Fruit fly (Drosophila melanogaster): Measurements from ENCODE around the gene CG10177.

CG10177 gene

DNA sequence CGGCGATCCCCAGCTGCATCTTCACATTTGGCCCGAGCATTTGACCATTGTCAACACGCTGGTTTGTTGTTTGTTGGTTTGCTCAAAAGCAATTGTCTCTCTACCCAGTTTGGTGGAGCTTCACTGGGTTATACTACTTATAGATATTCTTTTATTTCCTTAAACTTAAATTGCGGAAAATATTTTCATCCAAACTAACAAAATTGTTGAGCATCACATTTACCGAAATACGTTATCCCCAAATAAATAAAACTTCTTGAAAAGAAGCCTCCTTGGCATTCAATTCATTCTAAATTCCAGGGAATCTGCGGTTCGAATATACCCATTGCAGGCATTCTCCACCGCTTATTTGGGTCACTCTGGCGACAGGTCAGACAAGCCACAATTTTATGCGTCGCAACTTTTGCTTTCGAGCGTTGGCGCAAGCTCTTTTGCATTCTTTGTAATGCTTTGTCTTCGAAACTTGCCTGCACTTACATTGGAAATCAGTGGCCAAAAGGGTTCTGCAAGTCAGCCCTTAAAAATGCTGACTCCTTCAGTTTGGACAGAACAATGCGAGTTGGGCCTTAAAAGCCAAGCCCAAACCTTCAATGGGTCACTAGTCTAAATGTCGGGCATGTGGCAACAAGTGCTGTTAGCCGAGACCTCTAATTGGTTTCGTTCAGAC lies 40.0 kb downstream of the CG10177 start, which contains the start of gene Ir94f:
TSS of gene Ir94f (plus strand) at position 617 of the 667 bp plus-strand sequence.
- TF ChIP-seq CrebA (GFP tag; optimal IDR thresholded peaks at IDR 0.05; ENCODE audit: borderline replicate concordance) (no peak), Rel (GFP tag; optimal IDR thresholded peaks at IDR 0.05) (no peak), Rel (tag; optimal IDR thresholded peaks at IDR 0.05) (no peak), Abd-B (GFP tag; optimal IDR thresholded peaks at IDR 0.05) (no peak), dsf (GFP tag; optimal IDR thresholded peaks at IDR 0.05; ENCODE audit: borderline replicate concordance) (no peak), lola (GFP tag; optimal IDR thresholded peaks at IDR 0.05) (no peak), rgr (GFP tag; optimal IDR thresholded peaks at IDR 0.05) (no peak), Dfd (GFP tag; optimal IDR thresholded peaks at IDR 0.05) (no peak), psq (GFP tag; optimal IDR thresholded peaks at IDR 0.05) (no peak), usp (GFP tag; optimal IDR thresholded peaks at IDR 0.05) (no peak), N (GFP tag; optimal IDR thresholded peaks at IDR 0.05) (no peak), OdsH (GFP tag; optimal IDR thresholded peaks at IDR 0.05) (no peak), dl (GFP tag; optimal IDR thresholded peaks at IDR 0.05; ENCODE audit: insufficient read depth in 1 of 2, partially characterized antibody in 2 of 2) (no peak), CG9705 (GFP tag; optimal IDR thresholded peaks at IDR 0.05) (no peak), Hr78 (GFP tag; optimal IDR thresholded peaks at IDR 0.05) (no peak), Mio (GFP tag; optimal IDR thresholded peaks at IDR 0.05) (no peak), sage (GFP tag; optimal IDR thresholded peaks at IDR 0.05) (no peak)

DNA sequence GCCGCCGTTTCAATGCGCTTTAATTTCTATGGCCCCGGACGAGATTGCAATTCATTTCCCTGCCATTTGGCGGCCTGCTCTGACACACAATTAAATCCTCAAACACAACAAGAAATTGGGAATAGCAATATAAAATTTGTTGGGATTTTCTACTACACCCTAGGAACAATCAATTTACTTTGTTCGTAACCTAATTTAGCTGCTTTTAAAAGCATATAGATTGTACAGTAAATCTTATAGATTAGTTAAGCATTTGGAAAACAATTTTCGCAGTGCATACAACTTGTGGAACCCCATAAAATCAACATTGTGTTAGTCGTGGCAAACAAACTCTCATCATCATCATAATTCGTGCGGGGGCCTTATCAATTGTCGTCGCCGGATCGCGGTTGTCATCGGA lies 45.3 kb downstream of the CG10177 start:
- no peak for TF ChIP-seq Myc (optimal IDR thresholded peaks at IDR 0.05)
- TF ChIP-seq fru (GFP tag; optimal IDR thresholded peaks at IDR 0.05): no peak
- no peak for TF ChIP-seq sage (GFP tag; optimal IDR thresholded peaks at IDR 0.05)
- TF ChIP-seq Hnf4 (GFP tag; optimal IDR thresholded peaks at IDR 0.05): no peak
- TF ChIP-seq pan (optimal IDR thresholded peaks at IDR 0.05): no peak
- no peak for TF ChIP-seq woc (GFP tag; optimal IDR thresholded peaks at IDR 0.05)
- no peak for TF ChIP-seq OdsH (GFP tag; optimal IDR thresholded peaks at IDR 0.05)
- TF ChIP-seq Jra (GFP tag; optimal IDR thresholded peaks at IDR 0.05): no peak
- TF ChIP-seq lola (GFP tag; optimal IDR thresholded peaks at IDR 0.05): no peak
- TF ChIP-seq h (GFP tag; optimal IDR thresholded peaks at IDR 0.05): no peak
- TF ChIP-seq dmrt93B (GFP tag; optimal IDR thresholded peaks at IDR 0.05): no peak
- TF ChIP-seq tai (GFP tag; optimal IDR thresholded peaks at IDR 0.05): no peak
- TF ChIP-seq foxo (GFP tag; optimal IDR thresholded peaks at IDR 0.05): no peak
- no peak for TF ChIP-seq Vsx2 (GFP tag; optimal IDR thresholded peaks at IDR 0.05; ENCODE audit: partially characterized antibody)
- TF ChIP-seq Hr83 (GFP tag; optimal IDR thresholded peaks at IDR 0.05; ENCODE audit: poor library complexity, severe bottlenecking): no peak
- no peak for TF ChIP-seq sv (GFP tag; optimal IDR thresholded peaks at IDR 0.05)
- no peak for TF ChIP-seq Rel (GFP tag; optimal IDR thresholded peaks at IDR 0.05)
- no peak for TF ChIP-seq Rel (tag; optimal IDR thresholded peaks at IDR 0.05)
- no peak for TF ChIP-seq Dif (GFP tag; optimal IDR thresholded peaks at IDR 0.05; ENCODE audit: partially characterized antibody)
- TF ChIP-seq GATAd (GFP tag; optimal IDR thresholded peaks at IDR 0.05): no peak
- TF ChIP-seq rgr (GFP tag; optimal IDR thresholded peaks at IDR 0.05): no peak

DNA sequence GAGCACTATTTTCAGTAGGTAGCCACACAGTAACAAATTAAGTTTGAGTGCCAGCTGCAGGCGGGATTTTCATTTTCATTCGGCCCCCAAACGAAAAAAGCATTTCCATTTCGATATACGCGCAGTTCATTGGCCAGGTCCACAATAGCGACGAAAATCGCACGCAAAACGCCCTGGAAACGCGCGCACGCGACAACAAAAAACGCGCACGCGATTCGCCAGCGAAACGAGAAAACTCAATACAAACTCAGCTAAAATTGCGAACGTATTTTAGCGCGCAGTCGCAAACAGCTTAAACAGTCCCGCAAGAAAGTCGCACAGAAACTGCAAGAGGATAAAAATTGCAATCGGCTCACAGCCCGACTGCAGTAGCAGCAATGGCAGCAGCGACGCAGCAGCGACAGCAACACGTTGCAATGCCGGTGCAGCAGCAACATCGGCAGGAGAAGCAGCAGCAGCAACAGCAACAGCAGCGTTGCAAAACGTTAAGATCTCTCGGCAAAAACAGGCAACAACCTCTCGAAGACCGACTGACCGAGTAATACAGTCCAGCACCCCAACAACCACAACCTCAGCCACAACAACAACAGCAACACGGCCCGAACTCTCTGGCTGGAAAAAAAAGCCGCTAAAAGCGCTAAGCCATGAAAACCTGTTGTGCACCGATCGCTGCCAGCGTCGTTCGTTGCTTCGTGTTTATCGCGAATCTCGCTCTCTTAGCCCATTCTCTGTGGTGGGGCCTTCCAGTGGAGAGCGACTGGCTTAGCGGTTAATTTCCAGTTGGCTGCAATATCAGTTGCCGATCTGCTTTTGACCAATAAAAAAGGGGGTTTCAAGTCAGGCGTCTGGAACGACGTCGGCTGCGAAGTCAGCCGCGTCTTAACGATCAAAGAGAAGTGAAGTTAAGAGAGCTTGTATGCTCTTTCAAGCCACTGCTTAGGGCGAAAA lies 49.1 kb downstream of the CG10177 start, which contains the start of gene CG4374:
TSS of gene CG4374 (minus strand) at position 268 of the 948 bp plus-strand sequence.
- TF ChIP-seq GATAd (GFP tag; optimal IDR thresholded peaks at IDR 0.05) (no peak), CG32264 (GFP tag; optimal IDR thresholded peaks at IDR 0.05) (no peak), sv (GFP tag; optimal IDR thresholded peaks at IDR 0.05) (no peak), CG9705 (GFP tag; optimal IDR thresholded peaks at IDR 0.05) (no peak), sage (GFP tag; optimal IDR thresholded peaks at IDR 0.05) (no peak), Hnf4 (GFP tag; optimal IDR thresholded peaks at IDR 0.05) (no peak), dsf (GFP tag; optimal IDR thresholded peaks at IDR 0.05; ENCODE audit: borderline replicate concordance) (no peak), usp (GFP tag; optimal IDR thresholded peaks at IDR 0.05) (no peak), N (GFP tag; optimal IDR thresholded peaks at IDR 0.05) (no peak), dl (GFP tag; optimal IDR thresholded peaks at IDR 0.05; ENCODE audit: insufficient read depth in 1 of 2, partially characterized antibody in 2 of 2) (peak in 1 of 2 experiments; percentile 14), woc (GFP tag; optimal IDR thresholded peaks at IDR 0.05) (no peak), Dif (GFP tag; optimal IDR thresholded peaks at IDR 0.05; ENCODE audit: partially characterized antibody) (peak; percentile 35), Sp1 (GFP tag; optimal IDR thresholded peaks at IDR 0.05) (no peak), Hr83 (GFP tag; optimal IDR thresholded peaks at IDR 0.05; ENCODE audit: poor library complexity, severe bottlenecking) (no peak), Myc (optimal IDR thresholded peaks at IDR 0.05) (peak; percentile 36), jim (GFP tag; optimal IDR thresholded peaks at IDR 0.05) (no peak), Vsx2 (GFP tag; optimal IDR thresholded peaks at IDR 0.05; ENCODE audit: partially characterized antibody) (peak; percentile 10), HLH106 (tag; optimal IDR thresholded peaks at IDR 0.05) (no peak), foxo (GFP tag; optimal IDR thresholded peaks at IDR 0.05) (no peak), Abd-B (GFP tag; optimal IDR thresholded peaks at IDR 0.05) (no peak), Rel (GFP tag; optimal IDR thresholded peaks at IDR 0.05) (peak; percentile 6), Rel (tag; optimal IDR thresholded peaks at IDR 0.05) (peak; percentile 41), Hr78 (GFP tag; optimal IDR thresholded peaks at IDR 0.05) (no peak), psq (GFP tag; optimal IDR thresholded peaks at IDR 0.05) (no peak), rgr (GFP tag; optimal IDR thresholded peaks at IDR 0.05) (no peak), fru (GFP tag; optimal IDR thresholded peaks at IDR 0.05) (peak; percentile 26), CrebA (GFP tag; optimal IDR thresholded peaks at IDR 0.05; ENCODE audit: borderline replicate concordance) (no peak), ey (GFP tag; optimal IDR thresholded peaks at IDR 0.05) (no peak), h (GFP tag; optimal IDR thresholded peaks at IDR 0.05) (no peak), lola (GFP tag; optimal IDR thresholded peaks at IDR 0.05) (no peak), Dfd (GFP tag; optimal IDR thresholded peaks at IDR 0.05) (peak; percentile 77), Mio (GFP tag; optimal IDR thresholded peaks at IDR 0.05) (no peak), OdsH (GFP tag; optimal IDR thresholded peaks at IDR 0.05) (no peak), Jra (GFP tag; optimal IDR thresholded peaks at IDR 0.05) (no peak), brk (GFP tag; optimal IDR thresholded peaks at IDR 0.05) (no peak)

Data from whole organism, wandering third instar larva.